Worm (Caenorhabditis elegans): ENCODE measurements around the gene mrpl-40.

DNA sequence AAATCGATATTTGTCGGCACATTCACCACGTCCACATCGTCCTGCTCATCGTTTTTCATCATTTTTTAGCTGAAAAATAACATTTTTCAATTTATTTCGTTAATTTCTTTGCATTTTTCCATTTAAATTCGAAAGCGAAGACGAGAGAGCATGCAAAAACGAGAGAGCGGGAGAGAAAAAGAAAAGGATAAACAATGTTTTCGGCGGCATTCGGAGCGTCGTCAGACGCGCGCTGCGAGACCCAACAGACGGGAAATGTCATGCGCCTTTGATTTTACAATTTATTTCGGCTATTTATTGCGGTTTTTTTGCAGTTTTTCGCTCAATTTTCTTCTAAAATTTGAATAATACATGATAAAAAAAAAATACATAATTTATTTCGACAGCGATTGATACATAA, 1.0 kb upstream of the mrpl-40 start, which contains the start of gene attf-3:
- TF ChIP-seq snpc-4 (tag; optimal IDR thresholded peaks at IDR 0.05) (no peak), skn-1 (tag; optimal IDR thresholded peaks at IDR 0.05) (no peak), zag-1 (tag; optimal IDR thresholded peaks at IDR 0.05) (no peak), nhr-11 (tag; optimal IDR thresholded peaks at IDR 0.05) (no peak), elt-1 (tag; optimal IDR thresholded peaks at IDR 0.05) (no peak)
